Worm (Caenorhabditis elegans) whole organism, young adult: ENCODE results near the gene let-858.

Source experiments
- F33H1.4 ChIP-seq: fragments of 200-800 bp; sonication (Bioruptor generic); IDR thresholded peaks from 2 replicates; pipeline ENCODE4 v1.3.6; 2022; ENCODE audit warnings: missing genetic modification reagents, missing genetic modification characterization, missing compliant biosample characterization
- F49E8.2 ChIP-seq: sonication (generic microtip); optimal IDR thresholded peaks from 3 replicates; lab custom pipeline; 2017; ENCODE audit warnings: missing genetic modification characterization, mild to moderate bottlenecking, missing compliant biosample characterization, antibody characterized with exemption, moderate library complexity; ENCODE audit not compliant: insufficient read depth
- F57C9.4 ChIP-seq: sonication (generic microtip); optimal IDR thresholded peaks from 2 replicates; lab custom pipeline; 2017; ENCODE audit warnings: mild to moderate bottlenecking, missing genetic modification characterization, missing compliant biosample characterization
- Y53F4B.3 ChIP-seq: fragments of 200-800 bp; sonication (Bioruptor generic); IDR thresholded peaks from 2 replicates; pipeline ENCODE4 v1.3.6; 2022; ENCODE audit warnings: missing genetic modification reagents, missing genetic modification characterization, missing compliant biosample characterization
- Y67H2A.10 ChIP-seq: fragments of 200-800 bp; sonication (Bioruptor generic); conservative IDR thresholded peaks from 2 replicates; pipeline ENCODE4 v1.3.6; 2022; ENCODE audit warnings: missing genetic modification reagents, missing genetic modification characterization, missing compliant biosample characterization
- ama-1 ChIP-seq, 3 experiments: fragments of 150-350 bp in 1 of 3; sonication (generic microtip) in 2 of 3; optimal IDR thresholded peaks; 2 replicates each; lab custom pipeline; 2014 to 2018; ENCODE audit warnings: missing biosample characterization in 2 of 3, missing genetic modification characterization in 2 of 3, missing genetic modification reagents in 2 of 3
- chd-7 ChIP-seq: sonication (generic microtip); optimal IDR thresholded peaks from 2 replicates; lab custom pipeline; 2016; ENCODE audit warnings: mild to moderate bottlenecking, missing genetic modification characterization, moderate library complexity, missing compliant biosample characterization
- egl-44 ChIP-seq: fragments of 200-800 bp; sonication (Bioruptor generic); IDR thresholded peaks from 2 replicates; pipeline ENCODE4 v1.3.6; 2022; ENCODE audit warnings: missing genetic modification reagents, missing genetic modification characterization, missing compliant biosample characterization
- ets-4 ChIP-seq: fragments of 200-800 bp; sonication (Bioruptor generic); optimal IDR thresholded peaks from 2 replicates; lab custom pipeline; 2018; ENCODE audit warnings: mild to moderate bottlenecking, missing genetic modification characterization, missing compliant biosample characterization
- him-1 ChIP-seq: sonication (generic microtip); optimal IDR thresholded peaks from 2 replicates; lab custom pipeline; 2016; ENCODE audit warnings: missing genotype, missing genetic modification reagents, missing genetic modification characterization, missing compliant biosample characterization
- lin-35 ChIP-seq, 3 experiments: fragments of 150-350 bp in 2 of 3; sonication (generic microtip) in 1 of 3; optimal IDR thresholded peaks; 2 replicates each; lab custom pipeline; 2014 to 2018; ENCODE audit warnings: missing biosample characterization in 3 of 3, missing genetic modification characterization in 3 of 3, missing genetic modification reagents in 3 of 3

DNA sequence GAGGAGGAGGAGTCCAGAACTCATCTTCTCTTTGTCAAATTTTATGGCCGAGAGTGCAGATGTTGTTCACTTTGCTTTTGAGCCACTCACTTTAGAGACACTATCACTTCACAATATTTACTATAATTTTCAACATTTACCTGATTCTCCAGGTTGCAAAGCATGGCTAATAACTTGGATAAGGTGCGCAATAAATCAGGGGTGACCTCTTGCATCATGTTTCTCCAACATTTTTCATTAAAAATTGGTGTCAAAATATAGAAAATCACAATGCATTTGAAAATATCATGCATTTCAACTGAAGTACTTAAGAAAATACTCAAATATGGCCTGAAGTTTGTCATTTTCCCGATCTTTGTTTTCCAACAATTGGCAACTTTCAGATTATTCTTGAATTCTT is 26.6 kb upstream of the let-858 start:
- no peak for TF ChIP-seq F57C9.4 (tag; lab: Kevin White, UChicago)
- no peak for TF ChIP-seq ets-4
- TF ChIP-seq chd-7: no peak
- no peak for TF ChIP-seq him-1 (tag; lab: Kevin White, UChicago)
- no peak for TF ChIP-seq lin-35 (GFP tag; optimal IDR thresholded peaks at IDR 0.05; lab: Kevin White, UChicago)
- TF ChIP-seq Y53F4B.3 (GFP tag; lab: Robert Waterston, UW): no peak
- no peak for TF ChIP-seq F33H1.4
- no peak for TF ChIP-seq Y67H2A.10 (GFP tag; lab: Robert Waterston, UW)
- no peak for TF ChIP-seq F49E8.2
- TF ChIP-seq ama-1 (optimal IDR thresholded peaks at IDR 0.05; lab: Kevin White, UChicago): no peak
- no peak for TF ChIP-seq ama-1 (GFP tag; optimal IDR thresholded peaks at IDR 0.05; lab: Kevin White, UChicago)
- TF ChIP-seq egl-44 (GFP tag; lab: Robert Waterston, UW): no peak
